Worm (Caenorhabditis elegans): ENCODE results near the gene tag-153.

The tag-153 gene

ce11 chrV:9318046-9318445 lies 4.8 kb upstream of the tag-153 start, which contains the start of gene kvs-3 (continued):
- no peak for TF ChIP-seq aly-2 (tag; optimal IDR thresholded peaks at IDR 0.05)
- TF ChIP-seq nhr-77 (tag; optimal IDR thresholded peaks at IDR 0.05): no peak

ce11 chrV:9321185-9321584 lies 1.7 kb upstream of the tag-153 start, which contains the start of gene F44A2.7:
Gene F44A2.7 (plus strand): TSS chrV:9321485.
- no peak for TF ChIP-seq nhr-11 (tag; optimal IDR thresholded peaks at IDR 0.05)

- TF ChIP-seq blmp-1 (tag; optimal IDR thresholded peaks at IDR 0.05; ENCODE audit: insufficient read depth) (peak; percentile 76), ztf-1 (GFP tag; conservative IDR thresholded peaks at IDR 0.05) (no peak), mab-5 (tag; optimal IDR thresholded peaks at IDR 0.05) (no peak), C34F6.9 (tag; optimal IDR thresholded peaks at IDR 0.05) (peak; percentile 1), nhr-25 (tag; optimal IDR thresholded peaks at IDR 0.05) (peak; percentile 58)
Measured at ce11 chrV:9324167-9324566, 1.3 kb downstream of the tag-153 start.

- no peak for TF ChIP-seq nhr-77 (tag; optimal IDR thresholded peaks at IDR 0.05)
- no peak for TF ChIP-seq blmp-1 (tag; optimal IDR thresholded peaks at IDR 0.05; ENCODE audit: insufficient read depth)
- TF ChIP-seq lin-13 (GFP tag; optimal IDR thresholded peaks at IDR 0.05): no peak
- no peak for TF ChIP-seq sma-9 (GFP tag; optimal IDR thresholded peaks at IDR 0.05)
- TF ChIP-seq sma-9 (tag; optimal IDR thresholded peaks at IDR 0.05): no peak
- TF ChIP-seq egl-27 (tag; optimal IDR thresholded peaks at IDR 0.05): no peak
- TF ChIP-seq ama-1 (optimal IDR thresholded peaks at IDR 0.05): peak; percentile 45
Measured at ce11 chrV:9326903-9327302, 4.0 kb downstream of the tag-153 start.

- TF ChIP-seq blmp-1 (tag; optimal IDR thresholded peaks at IDR 0.05; ENCODE audit: insufficient read depth) (peak; percentile 48), fos-1 (tag; optimal IDR thresholded peaks at IDR 0.05) (peak; percentile 59), lsy-2 (tag; optimal IDR thresholded peaks at IDR 0.05) (peak in 1 of 2 experiments; percentile 27), gmeb-1 (tag; optimal IDR thresholded peaks at IDR 0.05) (peak; percentile 19), sma-3 (GFP tag; optimal IDR thresholded peaks at IDR 0.05) (peak; percentile 8), elt-1 (tag; optimal IDR thresholded peaks at IDR 0.05) (no peak), egl-27 (tag; optimal IDR thresholded peaks at IDR 0.05) (peak; percentile 45), nhr-77 (tag; optimal IDR thresholded peaks at IDR 0.05) (no peak), nhr-21 (tag; optimal IDR thresholded peaks at IDR 0.05) (peak; percentile 63), sma-9 (GFP tag; optimal IDR thresholded peaks at IDR 0.05) (peak; percentile 68), sma-9 (tag; optimal IDR thresholded peaks at IDR 0.05) (no peak), peb-1 (tag; optimal IDR thresholded peaks at IDR 0.05) (no peak), nhr-25 (tag; optimal IDR thresholded peaks at IDR 0.05) (peak; percentile 54)
Measured at ce11 chrV:9327691-9328090, 4.8 kb downstream of the tag-153 start.

- TF ChIP-seq ama-1 (optimal IDR thresholded peaks at IDR 0.05) (no peak), blmp-1 (tag; optimal IDR thresholded peaks at IDR 0.05; ENCODE audit: insufficient read depth) (no peak), nhr-21 (tag; optimal IDR thresholded peaks at IDR 0.05) (no peak), alr-1 (tag; optimal IDR thresholded peaks at IDR 0.05) (no peak), egl-27 (tag; optimal IDR thresholded peaks at IDR 0.05) (no peak), Y55F3AM.14 (GFP tag; optimal IDR thresholded peaks at IDR 0.05) (no peak), unc-39 (tag; optimal IDR thresholded peaks at IDR 0.05) (no peak), peb-1 (tag; optimal IDR thresholded peaks at IDR 0.05) (no peak)
Measured at ce11 chrV:9328670-9329069, 5.8 kb downstream of the tag-153 start, which contains the start of gene K07B1.4. Gene K07B1.4 (plus strand): TSS chrV:9328970.

ce11 chrV:9329245-9329979 lies 6.5 kb downstream of the tag-153 start:
- TF ChIP-seq Y55F3AM.14 (GFP tag; optimal IDR thresholded peaks at IDR 0.05) (no peak), lin-13 (GFP tag; optimal IDR thresholded peaks at IDR 0.05) (no peak), alr-1 (tag; optimal IDR thresholded peaks at IDR 0.05) (no peak), C34F6.9 (tag; optimal IDR thresholded peaks at IDR 0.05) (no peak), skn-1 (tag; optimal IDR thresholded peaks at IDR 0.05) (no peak), ztf-4 (tag; optimal IDR thresholded peaks at IDR 0.05) (no peak), elt-1 (tag; optimal IDR thresholded peaks at IDR 0.05) (no peak), sem-4 (tag; optimal IDR thresholded peaks at IDR 0.05) (no peak), R02D3.7 (tag; optimal IDR thresholded peaks at IDR 0.05) (no peak), nhr-12 (tag; optimal IDR thresholded peaks at IDR 0.05) (no peak), lin-39 (tag; optimal IDR thresholded peaks at IDR 0.05) (no peak), nhr-129 (tag; optimal IDR thresholded peaks at IDR 0.05) (no peak), zag-1 (tag; optimal IDR thresholded peaks at IDR 0.05) (no peak), nhr-23 (tag; optimal IDR thresholded peaks at IDR 0.05) (no peak), gmeb-1 (tag; optimal IDR thresholded peaks at IDR 0.05) (no peak), lsy-2 (tag; optimal IDR thresholded peaks at IDR 0.05) (no peak), mab-5 (tag; optimal IDR thresholded peaks at IDR 0.05) (no peak), nhr-237 (tag; optimal IDR thresholded peaks at IDR 0.05) (no peak)

All from whole organism, L2 larva.